Worm (Caenorhabditis elegans) whole organism, L4 larva: Measurements from ENCODE around the gene C40C9.4.
A peak's percentile ranks its signal among the peaks of the same experiment; 100 is the strongest.

Experiments used
- Y75B8A.6 ChIP-seq: fragments of 200-800 bp; sonication (Bioruptor generic); IDR thresholded peaks from 2 replicates; pipeline ENCODE4 v1.3.6; 2022; ENCODE audit warnings: missing genetic modification reagents, missing genetic modification characterization, missing compliant biosample characterization
- aha-1 ChIP-seq: fragments of 150-350 bp; peaks from one replicate; lab custom pipeline; 2014; ENCODE audit warnings: missing biosample characterization, missing genetic modification characterization
- ceh-20 ChIP-seq: fragments of 200-800 bp; sonication (Bioruptor generic); IDR thresholded peaks from 2 replicates; pipeline ENCODE4 v1.3.6; 2022; ENCODE audit warnings: missing genetic modification reagents, missing genetic modification characterization, missing compliant biosample characterization
- ceh-28 ChIP-seq: fragments of 150-350 bp; optimal IDR thresholded peaks from 2 replicates; lab custom pipeline; 2014; ENCODE audit warnings: missing biosample characterization, missing genetic modification reagents, missing genetic modification characterization
- ceh-32 ChIP-seq: sonication (generic microtip); optimal IDR thresholded peaks from 2 replicates; lab custom pipeline; 2016; ENCODE audit warnings: mild to moderate bottlenecking, missing genetic modification characterization, missing compliant biosample characterization; ENCODE audit not compliant: poor library complexity
- ceh-62 ChIP-seq: sonication (generic microtip); optimal IDR thresholded peaks from 2 replicates; lab custom pipeline; 2017; ENCODE audit warnings: missing biosample characterization, missing genetic modification characterization
- ceh-82 ChIP-seq: sonication (generic microtip); optimal IDR thresholded peaks from 2 replicates; lab custom pipeline; 2017; ENCODE audit warnings: missing biosample characterization, missing genetic modification characterization
- ces-1 ChIP-seq: fragments of 150-350 bp; sonication (generic microtip); optimal IDR thresholded peaks from 4 replicates; lab custom pipeline; 2014; ENCODE audit warnings: missing biosample characterization, missing genetic modification reagents, missing genetic modification characterization
- dmd-6 ChIP-seq: fragments of 200-800 bp; sonication (Bioruptor generic); IDR thresholded peaks from 2 replicates; pipeline ENCODE4 v1.3.6; 2022; ENCODE audit warnings: missing genetic modification reagents, missing genetic modification characterization, missing compliant biosample characterization
- egl-43 ChIP-seq: fragments of 200-800 bp; sonication (Bioruptor generic); IDR thresholded peaks from 2 replicates; pipeline ENCODE4 v1.3.6; 2022; ENCODE audit warnings: missing genetic modification reagents, missing genetic modification characterization, missing compliant biosample characterization
- fkh-10 ChIP-seq: fragments of 150-350 bp; optimal IDR thresholded peaks from 2 replicates; lab custom pipeline; 2014; ENCODE audit warnings: missing biosample characterization, missing genetic modification reagents, missing genetic modification characterization
- fos-1 ChIP-seq: fragments of 150-350 bp; optimal IDR thresholded peaks from 2 replicates; lab custom pipeline; 2014; ENCODE audit warnings: missing biosample characterization, missing genetic modification characterization
- hlh-11 ChIP-seq: fragments of 200-800 bp; sonication (Bioruptor generic); optimal IDR thresholded peaks from 2 replicates; lab custom pipeline; 2018; ENCODE audit warnings: mild to moderate bottlenecking, missing genetic modification characterization, missing compliant biosample characterization
- hmg-1.1 ChIP-seq: fragments of 200-800 bp; sonication (Bioruptor generic); IDR thresholded peaks from 2 replicates; pipeline ENCODE4 v1.3.6; 2022; ENCODE audit warnings: missing genetic modification reagents, missing genetic modification characterization, missing compliant biosample characterization
- jun-1 ChIP-seq: fragments of 150-350 bp; optimal IDR thresholded peaks from 2 replicates; lab custom pipeline; 2014; ENCODE audit warnings: missing biosample characterization, missing genetic modification reagents, missing genetic modification characterization
- lin-1 ChIP-seq: fragments of 200-800 bp; sonication (Bioruptor generic); IDR thresholded peaks from 2 replicates; pipeline ENCODE4 v1.3.6; 2022; ENCODE audit warnings: missing genetic modification reagents, missing genetic modification characterization, missing compliant biosample characterization
- lin-13 ChIP-seq: fragments of 150-350 bp; optimal IDR thresholded peaks from 2 replicates; lab custom pipeline; 2014; ENCODE audit warnings: missing biosample characterization, missing genetic modification reagents, missing genetic modification characterization
- lin-15B ChIP-seq: fragments of 150-350 bp; sonication (generic microtip); optimal IDR thresholded peaks from 3 replicates; lab custom pipeline; 2014; ENCODE audit warnings: missing biosample characterization, missing genetic modification characterization
- lin-29 ChIP-seq: fragments of 200-800 bp; sonication (Bioruptor generic); IDR thresholded peaks from 2 replicates; pipeline ENCODE4 v1.3.6; 2022; ENCODE audit warnings: missing genetic modification reagents, missing genetic modification characterization, missing compliant biosample characterization
- lin-39 ChIP-seq: fragments of 150-350 bp; optimal IDR thresholded peaks from 2 replicates; lab custom pipeline; 2014; ENCODE audit warnings: missing biosample characterization, missing genetic modification reagents, missing genetic modification characterization
- madf-9 ChIP-seq: fragments of 200-800 bp; sonication (Bioruptor generic); conservative IDR thresholded peaks from 2 replicates; pipeline ENCODE4 v1.3.6; 2022; ENCODE audit warnings: missing genetic modification reagents, missing genetic modification characterization, missing compliant biosample characterization
- mes-2 ChIP-seq: sonication (generic microtip); optimal IDR thresholded peaks from 2 replicates; lab custom pipeline; 2016; ENCODE audit warnings: missing genotype, mild to moderate bottlenecking, missing genetic modification characterization, missing compliant biosample characterization; ENCODE audit not compliant: poor library complexity, severe bottlenecking
- nhr-10 ChIP-seq: fragments of 150-350 bp; optimal IDR thresholded peaks from 2 replicates; lab custom pipeline; 2014; ENCODE audit warnings: missing biosample characterization, missing genetic modification characterization
- nhr-11 ChIP-seq: fragments of 150-350 bp; optimal IDR thresholded peaks from 2 replicates; lab custom pipeline; 2014; ENCODE audit warnings: missing biosample characterization, missing genetic modification characterization
- nhr-41 ChIP-seq: fragments of 200-800 bp; sonication (Bioruptor generic); IDR thresholded peaks from 2 replicates; pipeline ENCODE4 v1.3.6; 2022; ENCODE audit warnings: missing genetic modification reagents, missing genetic modification characterization, missing compliant biosample characterization
- pqm-1 ChIP-seq: sonication (generic microtip); optimal IDR thresholded peaks from 2 replicates; lab custom pipeline; 2017; ENCODE audit warnings: missing biosample characterization, missing genetic modification characterization
- set-16 ChIP-seq: fragments of 200-800 bp; sonication (Bioruptor generic); IDR thresholded peaks from 2 replicates; pipeline ENCODE4 v1.3.6; 2022; ENCODE audit warnings: missing genetic modification reagents, missing genetic modification characterization, missing compliant biosample characterization
- skn-1 ChIP-seq: fragments of 150-350 bp; optimal IDR thresholded peaks from 2 replicates; lab custom pipeline; 2014; ENCODE audit warnings: missing biosample characterization, missing genetic modification characterization
- snpc-4 ChIP-seq: fragments of 150-350 bp; optimal IDR thresholded peaks from 2 replicates; lab custom pipeline; 2014; ENCODE audit warnings: missing biosample characterization, missing genetic modification characterization
- spr-1 ChIP-seq: sonication (generic microtip); optimal IDR thresholded peaks from 2 replicates; lab custom pipeline; 2016; ENCODE audit warnings: mild to moderate bottlenecking, missing genetic modification characterization, missing compliant biosample characterization
- unc-130 ChIP-seq: sonication (generic microtip); optimal IDR thresholded peaks from 2 replicates; lab custom pipeline; 2016; ENCODE audit warnings: missing genetic modification reagents, missing genetic modification characterization, missing compliant biosample characterization
- unc-62 ChIP-seq, 3 experiments: fragments of 150-350 bp in 1 of 3; sonication (generic microtip); optimal IDR thresholded peaks in 2 of 3; peaks in 1 of 3; 1 replicate in 1 of 3; 2 replicates in 2 of 3; lab custom pipeline; 2014 to 2017; ENCODE audit warnings: missing biosample characterization in 3 of 3, missing genetic modification characterization in 3 of 3, missing genetic modification reagents in 3 of 3, missing genotype in 1 of 3
- vab-7 ChIP-seq: fragments of 200-800 bp; sonication (Bioruptor generic); IDR thresholded peaks from 2 replicates; pipeline ENCODE4 v1.3.6; 2022; ENCODE audit warnings: missing genetic modification reagents, missing genetic modification characterization, missing compliant biosample characterization
- zfp-2 ChIP-seq: sonication (generic microtip); optimal IDR thresholded peaks from 2 replicates; lab custom pipeline; 2016; ENCODE audit warnings: mild to moderate bottlenecking, missing genetic modification characterization, missing compliant biosample characterization
- ztf-11 ChIP-seq: fragments of 150-350 bp; optimal IDR thresholded peaks from 2 replicates; lab custom pipeline; 2014; ENCODE audit warnings: missing biosample characterization, missing genetic modification characterization

C40C9.4 gene

ce11 chrX:13631122-13631672 is 19.7 kb upstream of the C40C9.4 start, which contains the start of gene nlg-1:
TSS of gene nlg-1 (minus strand) at chrX:13631172.
- TF ChIP-seq fkh-10 (GFP tag; lab: Kevin White, UChicago) (peak; percentile 66), hlh-11 (tag; lab: Kevin White, UChicago) (no peak)

- no peak for TF ChIP-seq ceh-20
- TF ChIP-seq madf-9 (GFP tag; lab: Robert Waterston, UW) = no peak
- TF ChIP-seq lin-39 (tag; lab: Kevin White, UChicago) = no peak
- no peak for TF ChIP-seq vab-7 (GFP tag; lab: Robert Waterston, UW)
- TF ChIP-seq aha-1 (tag; lab: Kevin White, UChicago) = peak; percentile 14
- TF ChIP-seq hmg-1.1 (GFP tag; lab: Robert Waterston, UW) = peak; percentile 27; the same call in 1 of the 2 replicates
- no peak for TF ChIP-seq ztf-11
- TF ChIP-seq dmd-6 = no peak
- TF ChIP-seq ceh-82 (tag; lab: Kevin White, UChicago) = no peak
- no peak for TF ChIP-seq lin-1 (GFP tag; lab: Robert Waterston, UW)
- no peak for TF ChIP-seq jun-1
- TF ChIP-seq ceh-28 = no peak
- TF ChIP-seq spr-1 (tag; lab: Kevin White, UChicago) = no peak
Measured at ce11 chrX:13632245-13632644, 18.7 kb upstream of the C40C9.4 start.

ce11 chrX:13633032-13633431 is 17.9 kb upstream of the C40C9.4 start:
- no peak for TF ChIP-seq unc-62 (GFP tag; optimal IDR thresholded peaks at IDR 0.05 in 1 of 2; lab: Kevin White, UChicago)
- no peak for TF ChIP-seq unc-62 (tag; optimal IDR thresholded peaks at IDR 0.05; lab: Kevin White, UChicago)
- TF ChIP-seq snpc-4 = no peak
- no peak for TF ChIP-seq fos-1 (tag; lab: Kevin White, UChicago)
- TF ChIP-seq lin-15B (tag; lab: Kevin White, UChicago) = no peak
- no peak for TF ChIP-seq lin-13 (GFP tag; lab: Kevin White, UChicago)
- no peak for TF ChIP-seq ceh-28
- TF ChIP-seq nhr-41 (GFP tag; lab: Robert Waterston, UW) = no peak
- no peak for TF ChIP-seq ceh-32 (tag; lab: Kevin White, UChicago)
- TF ChIP-seq egl-43 = no peak
- no peak for TF ChIP-seq lin-29
- no peak for TF ChIP-seq mes-2 (tag; lab: Kevin White, UChicago)
- TF ChIP-seq unc-130 (GFP tag; lab: Kevin White, UChicago) = no peak
- no peak for TF ChIP-seq skn-1 (tag; lab: Kevin White, UChicago)
- no peak for TF ChIP-seq Y75B8A.6 (GFP tag; lab: Robert Waterston, UW)

- no peak for TF ChIP-seq lin-1 (GFP tag; lab: Robert Waterston, UW)
- no peak for TF ChIP-seq pqm-1
- peak; percentile 42 for TF ChIP-seq fkh-10 (GFP tag; lab: Kevin White, UChicago)
- TF ChIP-seq nhr-11 (tag; lab: Kevin White, UChicago) = peak; percentile 18
- TF ChIP-seq ces-1 = peak; percentile 32
- TF ChIP-seq, all 104 proteins: peak for 3
Measured at ce11 chrX:13633876-13634479, 16.9 kb upstream of the C40C9.4 start.

ce11 chrX:13637526-13637925 is 13.4 kb upstream of the C40C9.4 start:
- TF ChIP-seq nhr-10 (tag; lab: Kevin White, UChicago) = no peak
- no peak for TF ChIP-seq set-16 (GFP tag; lab: Robert Waterston, UW)
- no peak for TF ChIP-seq zfp-2 (tag; lab: Kevin White, UChicago)
- TF ChIP-seq Y75B8A.6 (GFP tag; lab: Robert Waterston, UW) = no peak
- TF ChIP-seq ceh-62 = no peak
- TF ChIP-seq ceh-32 (tag; lab: Kevin White, UChicago) = no peak
- TF ChIP-seq, all 104 proteins: peak for 0
